Fruit fly (Drosophila melanogaster): ENCODE results near the gene CG43155.

CG43155 gene

dm6 chrX:11451630-11452029, 8.0 kb upstream of the CG43155 start (continued):
- TF ChIP-seq CG7786 (GFP tag; optimal IDR thresholded peaks at IDR 0.05) = no peak
- TF ChIP-seq gfzf (GFP tag; optimal IDR thresholded peaks at IDR 0.05) = no peak
- TF ChIP-seq Dp (GFP tag; optimal IDR thresholded peaks at IDR 0.05) = no peak
- no peak for TF ChIP-seq Atf-2 (GFP tag; optimal IDR thresholded peaks at IDR 0.05)
- TF ChIP-seq crc (GFP tag; optimal IDR thresholded peaks at IDR 0.05) = no peak
- TF ChIP-seq ato (GFP tag; IDR thresholded peaks at IDR 0.05; ENCODE audit: partially characterized antibody) = no peak
- no peak for TF ChIP-seq HmgZ (tag; optimal IDR thresholded peaks at IDR 0.05)
- TF ChIP-seq CG9932 (GFP tag; IDR thresholded peaks at IDR 0.05) = 0 out of 2 replicates have a peak, but pooled peaks have one; percentile 13
- no peak for TF ChIP-seq z (GFP tag; IDR thresholded peaks at IDR 0.05)
- TF ChIP-seq az2 (GFP tag; optimal IDR thresholded peaks at IDR 0.05) = no peak
- TF ChIP-seq Rfx (GFP tag; IDR thresholded peaks at IDR 0.05) = peak; percentile 36
- TF ChIP-seq Hand (GFP tag; optimal IDR thresholded peaks at IDR 0.05) = no peak
- no peak for TF ChIP-seq CG6683 (GFP tag; optimal IDR thresholded peaks at IDR 0.05)
- no peak for TF ChIP-seq CG10979 (tag; optimal IDR thresholded peaks at IDR 0.05)
- TF ChIP-seq sens (GFP tag) = no peak
- 0 out of 2 replicates have a peak, but pooled peaks have one; percentile 24 for TF ChIP-seq Ptx1 (GFP tag; IDR thresholded peaks at IDR 0.05)
- no peak for TF ChIP-seq CHES-1-like (GFP tag; optimal IDR thresholded peaks at IDR 0.05)
- TF ChIP-seq gem (tag; optimal IDR thresholded peaks at IDR 0.05) = peak; percentile 7
- TF ChIP-seq CG1602 (GFP tag; optimal IDR thresholded peaks at IDR 0.05) = no peak
- TF ChIP-seq D19A (tag; optimal IDR thresholded peaks at IDR 0.05) = no peak
- peak; percentile 12; the same call in 1 of the 2 replicates for TF ChIP-seq lmd (GFP tag; IDR thresholded peaks at IDR 0.05)
- no peak for TF ChIP-seq Adf1 (GFP tag; IDR thresholded peaks at IDR 0.05)
- no peak for TF ChIP-seq CG3065 (GFP tag; optimal IDR thresholded peaks at IDR 0.05)
- no peak for TF ChIP-seq Hr39 (optimal IDR thresholded peaks at IDR 0.05)
- no peak for TF ChIP-seq CG10654 (GFP tag; optimal IDR thresholded peaks at IDR 0.05)
- TF ChIP-seq CG33213 (GFP tag; optimal IDR thresholded peaks at IDR 0.05) = no peak
- peak; percentile 55 for TF ChIP-seq grau (tag; optimal IDR thresholded peaks at IDR 0.05)
- no peak for TF ChIP-seq zf30C (GFP tag; optimal IDR thresholded peaks at IDR 0.05)
- TF ChIP-seq bbx (GFP tag; IDR thresholded peaks at IDR 0.05; ENCODE audit: partially characterized antibody) = no peak
- TF ChIP-seq Dip2 (GFP tag; IDR thresholded peaks at IDR 0.05) = no peak
- TF ChIP-seq gt (GFP tag; IDR thresholded peaks at IDR 0.05) = no peak
- TF ChIP-seq knrl (GFP tag; IDR thresholded peaks at IDR 0.05; ENCODE audit: partially characterized antibody) = no peak
- no peak for TF ChIP-seq Sry-δ (GFP tag; optimal IDR thresholded peaks at IDR 0.05)
- no peak for TF ChIP-seq CG2889 (GFP tag; IDR thresholded peaks at IDR 0.05)
- TF ChIP-seq CG32532 (GFP tag; IDR thresholded peaks at IDR 0.05) = peak; percentile 39; the same call in 1 of the 2 replicates
- TF ChIP-seq CG4854 (GFP tag; optimal IDR thresholded peaks at IDR 0.05) = no peak
- TF ChIP-seq CG14014 (GFP tag; IDR thresholded peaks at IDR 0.05) = no peak
- no peak for TF ChIP-seq pita (GFP tag; optimal IDR thresholded peaks at IDR 0.05)
- no peak for TF ChIP-seq B-H2 (GFP tag; optimal IDR thresholded peaks at IDR 0.05)
- TF ChIP-seq gcm (GFP tag; optimal IDR thresholded peaks at IDR 0.05) = no peak
- TF ChIP-seq CG2712 (tag; optimal IDR thresholded peaks at IDR 0.05) = no peak
- TF ChIP-seq CG12104 (GFP tag; optimal IDR thresholded peaks at IDR 0.05) = no peak
- TF ChIP-seq CG6689 (GFP tag; IDR thresholded peaks at IDR 0.05) = no peak
- no peak for TF ChIP-seq CG34376 (GFP tag; optimal IDR thresholded peaks at IDR 0.05)
- no peak for TF ChIP-seq TFAM (GFP tag; optimal IDR thresholded peaks at IDR 0.05)
- TF ChIP-seq CG17829 (tag; optimal IDR thresholded peaks at IDR 0.05) = no peak
- TF ChIP-seq CG2199 (GFP tag; IDR thresholded peaks at IDR 0.05) = no peak
- TF ChIP-seq tx (GFP tag; optimal IDR thresholded peaks at IDR 0.05) = no peak
- TF ChIP-seq CG7745 (tag; optimal IDR thresholded peaks at IDR 0.05) = no peak
- no peak for TF ChIP-seq corto (GFP tag; optimal IDR thresholded peaks at IDR 0.05)
- TF ChIP-seq CG4617 (GFP tag; optimal IDR thresholded peaks at IDR 0.05; ENCODE audit: borderline replicate concordance) = no peak
- TF ChIP-seq Ets97D (GFP tag; optimal IDR thresholded peaks at IDR 0.05) = no peak
